Worm (Caenorhabditis elegans) whole organism, mixed stage, embryonic: ENCODE measurements around the gene slc-17.4.

Source experiments
- ceh-39 ChIP-seq: fragments of 150-350 bp; optimal IDR thresholded peaks from 2 replicates; lab custom pipeline; 2014; ENCODE audit warnings: missing biosample characterization, missing genetic modification characterization
- ceh-83 ChIP-seq: fragments of 200-800 bp; sonication (Bioruptor generic); optimal IDR thresholded peaks from 2 replicates; lab custom pipeline; 2018; ENCODE audit warnings: mild to moderate bottlenecking, missing genetic modification characterization, missing compliant biosample characterization
- ces-1 ChIP-seq: fragments of 150-350 bp; optimal IDR thresholded peaks from 2 replicates; lab custom pipeline; 2014; ENCODE audit warnings: missing biosample characterization, missing genetic modification reagents, missing genetic modification characterization
- drap-1 ChIP-seq: fragments of 200-800 bp; sonication (Bioruptor generic); optimal IDR thresholded peaks from 3 replicates; lab custom pipeline; 2018; ENCODE audit warnings: mild to moderate bottlenecking, missing genetic modification characterization, missing compliant biosample characterization
- elt-1 ChIP-seq: sonication (generic microtip); optimal IDR thresholded peaks from 2 replicates; lab custom pipeline; 2017; ENCODE audit warnings: missing genetic modification characterization, mild to moderate bottlenecking, missing compliant biosample characterization, antibody characterized with exemption, moderate library complexity, borderline replicate concordance; ENCODE audit not compliant: insufficient read depth
- elt-3 ChIP-seq: fragments of 150-350 bp; optimal IDR thresholded peaks from 2 replicates; lab custom pipeline; 2014; ENCODE audit warnings: missing biosample characterization, missing genetic modification characterization
- flh-1 ChIP-seq: fragments of 200-800 bp; sonication (Bioruptor generic); optimal IDR thresholded peaks from 2 replicates; lab custom pipeline; 2018; ENCODE audit warnings: mild to moderate bottlenecking, missing genetic modification characterization, moderate library complexity, missing compliant biosample characterization
- lin-32 ChIP-seq: fragments of 200-800 bp; sonication (Bioruptor generic); optimal IDR thresholded peaks from 2 replicates; lab custom pipeline; 2018; ENCODE audit warnings: mild to moderate bottlenecking, missing genetic modification characterization, missing compliant biosample characterization
- mep-1 ChIP-seq: fragments of 150-350 bp; optimal IDR thresholded peaks from 2 replicates; lab custom pipeline; 2017; ENCODE audit warnings: missing biosample characterization, missing genetic modification reagents, missing genetic modification characterization, inconsistent platforms
- mls-2 ChIP-seq: sonication (generic microtip); optimal IDR thresholded peaks from 2 replicates; lab custom pipeline; 2016; ENCODE audit warnings: mild to moderate bottlenecking, missing genetic modification characterization, moderate library complexity, missing compliant biosample characterization
- nhr-12 ChIP-seq: fragments of 150-350 bp; optimal IDR thresholded peaks from 2 replicates; lab custom pipeline; 2014; ENCODE audit warnings: missing biosample characterization, missing genetic modification characterization
- pha-4 ChIP-seq: fragments of 150-350 bp; optimal IDR thresholded peaks from 2 replicates; lab custom pipeline; 2018; ENCODE audit warnings: missing biosample characterization, missing genetic modification reagents, missing genetic modification characterization
- sptf-1 ChIP-seq: sonication (generic microtip); optimal IDR thresholded peaks from 2 replicates; lab custom pipeline; 2017; ENCODE audit warnings: mild to moderate bottlenecking, missing genetic modification characterization, moderate library complexity, missing compliant biosample characterization
- tbx-8 ChIP-seq: fragments of 200-800 bp; sonication (Bioruptor generic); optimal IDR thresholded peaks from 2 replicates; lab custom pipeline; 2018; ENCODE audit warnings: mild to moderate bottlenecking, missing genetic modification characterization, moderate library complexity, missing compliant biosample characterization
- zip-8 ChIP-seq: fragments of 150-350 bp; optimal IDR thresholded peaks from 2 replicates; lab custom pipeline; 2014; ENCODE audit warnings: missing biosample characterization, missing genetic modification characterization
- ztf-11 ChIP-seq: fragments of 150-350 bp; optimal IDR thresholded peaks from 2 replicates; lab custom pipeline; 2014; ENCODE audit warnings: missing biosample characterization, missing genetic modification characterization

slc-17.4 gene

ce11 chrIV:17247184-17247583 lies 44.3 kb downstream of the slc-17.4 start:
- TF ChIP-seq mls-2, result no peak
- no peak for TF ChIP-seq flh-1 (GFP tag; lab: Kevin White, UChicago)
- no peak for TF ChIP-seq tbx-8 (GFP tag; lab: Kevin White, UChicago)

ce11 chrIV:17245200-17245599 lies 46.3 kb downstream of the slc-17.4 start, which contains the start of gene ZK550.2:
TSS of gene ZK550.2 (plus strand) at chrIV:17245584.
- TF ChIP-seq ceh-39 (tag; lab: Kevin White, UChicago) (no peak), ztf-11 (tag; lab: Kevin White, UChicago) (no peak), nhr-12 (tag; lab: Kevin White, UChicago) (no peak), elt-3 (tag; lab: Kevin White, UChicago) (no peak), lin-32 (GFP tag; lab: Kevin White, UChicago) (no peak), drap-1 (GFP tag; lab: Kevin White, UChicago) (no peak), mls-2 (no peak), zip-8 (tag; lab: Kevin White, UChicago) (no peak), sptf-1 (tag; lab: Kevin White, UChicago) (no peak), ceh-83 (GFP tag; lab: Kevin White, UChicago) (no peak), elt-1 (tag; lab: Kevin White, UChicago) (no peak), pha-4 (tag; lab: Kevin White, UChicago) (no peak)

ce11 chrIV:17238951-17239350 lies 52.6 kb downstream of the slc-17.4 start:
- TF ChIP-seq mep-1 (tag; lab: Kevin White, UChicago), result no peak
- TF ChIP-seq ces-1 (GFP tag; lab: Kevin White, UChicago), result peak; percentile 60
- TF ChIP-seq, all 35 proteins: peak for 1
